Worm (Caenorhabditis elegans): ENCODE data around the gene T14E8.2.

Gene T14E8.2

ce11 chrX:6522634-6523070, 20.1 kb upstream of the T14E8.2 start (continued):
- TF ChIP-seq attf-6 (GFP tag; IDR thresholded peaks at IDR 0.05) = no peak
- TF ChIP-seq F55B11.4 (tag; optimal IDR thresholded peaks at IDR 0.05; ENCODE audit: borderline replicate concordance, insufficient read depth) = no peak
- no peak for TF ChIP-seq efl-1 (GFP tag; optimal IDR thresholded peaks at IDR 0.05)
- no peak for TF ChIP-seq ztf-26 (tag; optimal IDR thresholded peaks at IDR 0.05)
- no peak for TF ChIP-seq xnd-1 (tag; optimal IDR thresholded peaks at IDR 0.05)
- no peak for TF ChIP-seq snpc-1.3 (tag; optimal IDR thresholded peaks at IDR 0.05; ENCODE audit: insufficient read depth)
- TF ChIP-seq mxl-1 (tag; optimal IDR thresholded peaks at IDR 0.05) = no peak
- TF ChIP-seq egl-44 (GFP tag; IDR thresholded peaks at IDR 0.05) = no peak; the same call in 1 of the 2 replicates
- no peak for TF ChIP-seq F37B4.10 (GFP tag; IDR thresholded peaks at IDR 0.05)
- TF ChIP-seq lsy-27 (tag; optimal IDR thresholded peaks at IDR 0.05; ENCODE audit: borderline replicate concordance, insufficient read depth) = no peak
- TF ChIP-seq F23B12.7 (tag; optimal IDR thresholded peaks at IDR 0.05; ENCODE audit: insufficient read depth) = no peak
- TF ChIP-seq D2030.7 (GFP tag; IDR thresholded peaks at IDR 0.05) = no peak
- TF ChIP-seq chd-7 (tag; optimal IDR thresholded peaks at IDR 0.05) = peak; percentile 87
- peak; percentile 85 for TF ChIP-seq nhr-90 (tag; optimal IDR thresholded peaks at IDR 0.05)
- no peak for TF ChIP-seq him-1 (tag; optimal IDR thresholded peaks at IDR 0.05)
- no peak for TF ChIP-seq dox-1 (GFP tag; IDR thresholded peaks at IDR 0.05)
- TF ChIP-seq nhr-27 (tag; optimal IDR thresholded peaks at IDR 0.05) = no peak
- peak; percentile 92 for TF ChIP-seq B0336.3 (GFP tag; IDR thresholded peaks at IDR 0.05)
- TF ChIP-seq ceh-27 (GFP tag; optimal IDR thresholded peaks at IDR 0.05) = no peak
- TF ChIP-seq bed-2 (GFP tag; IDR thresholded peaks at IDR 0.05) = no peak
- TF ChIP-seq B0035.1 (tag; optimal IDR thresholded peaks at IDR 0.05) = peak; percentile 29
- TF ChIP-seq lag-1 (GFP tag; IDR thresholded peaks at IDR 0.05) = no peak
- no peak for TF ChIP-seq zim-3 (tag; optimal IDR thresholded peaks at IDR 0.05)
- TF ChIP-seq snpc-1.1 (tag; optimal IDR thresholded peaks at IDR 0.05; ENCODE audit: insufficient read depth) = no peak
- TF ChIP-seq nfya-1 (tag; optimal IDR thresholded peaks at IDR 0.05; ENCODE audit: borderline replicate concordance, insufficient read depth) = no peak
- no peak for TF ChIP-seq dpl-1 (GFP tag; optimal IDR thresholded peaks at IDR 0.05)
- peak; percentile 38; the same call in 1 of the 2 replicates for TF ChIP-seq C06A6.2 (GFP tag; conservative IDR thresholded peaks at IDR 0.05)
- no peak for TF ChIP-seq cebp-1 (GFP tag; IDR thresholded peaks at IDR 0.05)
- TF ChIP-seq cebp-1 (tag; optimal IDR thresholded peaks at IDR 0.05) = peak; percentile 79

ce11 chrX:6530046-6530445, 12.7 kb upstream of the T14E8.2 start, which contains the start of gene ceh-60:
Gene ceh-60 (minus strand): TSS chrX:6530146.
- TF ChIP-seq gei-17 (GFP tag; optimal IDR thresholded peaks at IDR 0.05) (no peak), ztf-28 (GFP tag; IDR thresholded peaks at IDR 0.05) (no peak), bed-2 (GFP tag; IDR thresholded peaks at IDR 0.05) (no peak), madf-8 (GFP tag; conservative IDR thresholded peaks at IDR 0.05) (no peak), hlh-12 (tag; optimal IDR thresholded peaks at IDR 0.05) (no peak)

ce11 chrX:6530591-6530990, 12.2 kb upstream of the T14E8.2 start:
- TF ChIP-seq unc-62 (GFP tag; optimal IDR thresholded peaks at IDR 0.05) = peak; percentile 75
- TF ChIP-seq nhr-80 (tag; optimal IDR thresholded peaks at IDR 0.05) = peak; percentile 90
- no peak for TF ChIP-seq lin-26 (GFP tag; IDR thresholded peaks at IDR 0.05)
- 0 out of 2 replicates have a peak, but pooled peaks have one; percentile 16 for TF ChIP-seq nfyb-1 (GFP tag; IDR thresholded peaks at IDR 0.05)
- peak; percentile 42; the same call in 1 of the 2 replicates for TF ChIP-seq cebp-1 (GFP tag; IDR thresholded peaks at IDR 0.05)
- peak; percentile 69 for TF ChIP-seq cebp-1 (tag; optimal IDR thresholded peaks at IDR 0.05)

Measured in whole organism, young adult.